Worm (Caenorhabditis elegans) whole organism, midembryonic: ENCODE measurements around the gene D2023.6.

Experiments
- T22C8.4 ChIP-seq: fragments of 200-800 bp; sonication (Bioruptor generic); IDR thresholded peaks from 2 replicates; pipeline ENCODE4 v1.3.6; 2022; ENCODE audit warnings: missing genetic modification characterization, missing compliant biosample characterization
- cog-1 ChIP-seq: sonication (generic microtip); optimal IDR thresholded peaks from 2 replicates; lab custom pipeline; 2016; ENCODE audit warnings: missing genetic modification characterization, missing compliant biosample characterization
- flt-1 ChIP-seq: fragments of 200-800 bp; sonication (Bioruptor generic); IDR thresholded peaks from 2 replicates; pipeline ENCODE4 v1.3.6; 2022; ENCODE audit warnings: missing genetic modification characterization, missing compliant biosample characterization
- klf-2 ChIP-seq: fragments of 200-800 bp; sonication (Bioruptor generic); conservative IDR thresholded peaks from 2 replicates; pipeline ENCODE4 v1.3.6; 2022; ENCODE audit warnings: missing genetic modification reagents, missing genetic modification characterization, missing compliant biosample characterization
- med-1 ChIP-seq: sonication (generic microtip); optimal IDR thresholded peaks from 2 replicates; lab custom pipeline; 2017; ENCODE audit warnings: missing genetic modification characterization, mild to moderate bottlenecking, missing compliant biosample characterization, antibody characterized with exemption, missing genetic modification reagents; ENCODE audit not compliant: insufficient read depth
- ref-1 ChIP-seq: fragments of 200-800 bp; sonication (Bioruptor generic); conservative IDR thresholded peaks from 2 replicates; pipeline ENCODE4 v1.3.6; 2022; ENCODE audit warnings: missing genetic modification reagents, missing genetic modification characterization, missing compliant biosample characterization
- tab-1 ChIP-seq: fragments of 200-800 bp; sonication (Bioruptor generic); IDR thresholded peaks from 2 replicates; pipeline ENCODE4 v1.3.6; 2022; ENCODE audit warnings: missing genetic modification characterization, missing compliant biosample characterization
- ztf-23 ChIP-seq: fragments of 200-800 bp; sonication (Bioruptor generic); IDR thresholded peaks from 2 replicates; pipeline ENCODE4 v1.3.6; 2022; ENCODE audit warnings: missing genetic modification reagents, missing genetic modification characterization, missing compliant biosample characterization
- ztf-29 ChIP-seq: fragments of 200-800 bp; sonication (Bioruptor generic); IDR thresholded peaks from 2 replicates; pipeline ENCODE4 v1.3.6; 2022; ENCODE audit warnings: missing genetic modification reagents, missing genetic modification characterization, missing compliant biosample characterization

D2023.6 gene

DNA sequence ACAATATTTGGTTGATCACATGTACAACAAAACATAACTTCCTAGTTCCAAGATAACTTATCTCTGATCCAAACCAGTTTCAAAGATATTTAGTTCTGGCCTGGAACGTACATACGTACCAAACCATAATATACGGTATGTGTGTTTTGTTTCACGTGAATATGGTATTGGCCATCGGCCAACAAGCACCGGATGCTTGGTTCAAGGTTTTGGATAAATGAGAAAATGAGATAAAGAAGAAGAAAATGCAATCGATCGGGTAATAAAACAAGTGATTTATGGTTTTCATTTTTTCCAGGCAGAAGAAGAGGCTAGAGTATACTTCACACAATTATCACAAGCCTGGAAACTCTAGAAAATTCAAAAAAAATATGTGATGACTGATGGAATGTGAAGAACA, 31.8 kb upstream of the D2023.6 start:
- no peak for TF ChIP-seq flt-1 (GFP tag; lab: Robert Waterston, UW)
- no peak for TF ChIP-seq ztf-23 (GFP tag; lab: Robert Waterston, UW)
- no peak for TF ChIP-seq ztf-29 (GFP tag; lab: Robert Waterston, UW)
- TF ChIP-seq ref-1 = no peak
- no peak for TF ChIP-seq klf-2
- no peak for TF ChIP-seq med-1 (GFP tag; lab: Kevin White, UChicago)
- no peak for TF ChIP-seq cog-1 (tag; lab: Kevin White, UChicago)
- TF ChIP-seq T22C8.4 (GFP tag; lab: Robert Waterston, UW) = no peak
- TF ChIP-seq tab-1 = no peak

DNA sequence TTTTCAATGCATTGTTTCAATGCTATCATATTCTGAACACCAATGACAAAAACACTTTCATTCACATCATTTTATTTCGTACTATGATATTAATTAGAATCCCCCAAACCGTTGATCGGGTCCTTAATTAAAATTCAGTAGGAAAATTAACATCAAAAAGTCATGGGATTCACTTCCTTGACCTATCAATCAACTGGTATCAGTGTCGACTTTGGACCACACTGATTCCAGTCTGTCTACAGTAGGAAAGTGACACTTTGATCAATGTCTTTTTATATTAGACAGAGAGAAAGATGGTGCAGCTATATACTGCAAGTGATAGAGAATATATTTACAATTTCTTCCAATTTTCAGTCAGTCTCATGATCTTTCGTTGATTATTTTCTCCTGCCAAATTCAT, 30.8 kb upstream of the D2023.6 start:
- TF ChIP-seq tab-1 = no peak
- TF ChIP-seq ztf-29 (GFP tag; lab: Robert Waterston, UW) = no peak
- TF ChIP-seq flt-1 (GFP tag; lab: Robert Waterston, UW) = no peak
- TF ChIP-seq ztf-23 (GFP tag; lab: Robert Waterston, UW) = no peak
- no peak for TF ChIP-seq T22C8.4 (GFP tag; lab: Robert Waterston, UW)

DNA sequence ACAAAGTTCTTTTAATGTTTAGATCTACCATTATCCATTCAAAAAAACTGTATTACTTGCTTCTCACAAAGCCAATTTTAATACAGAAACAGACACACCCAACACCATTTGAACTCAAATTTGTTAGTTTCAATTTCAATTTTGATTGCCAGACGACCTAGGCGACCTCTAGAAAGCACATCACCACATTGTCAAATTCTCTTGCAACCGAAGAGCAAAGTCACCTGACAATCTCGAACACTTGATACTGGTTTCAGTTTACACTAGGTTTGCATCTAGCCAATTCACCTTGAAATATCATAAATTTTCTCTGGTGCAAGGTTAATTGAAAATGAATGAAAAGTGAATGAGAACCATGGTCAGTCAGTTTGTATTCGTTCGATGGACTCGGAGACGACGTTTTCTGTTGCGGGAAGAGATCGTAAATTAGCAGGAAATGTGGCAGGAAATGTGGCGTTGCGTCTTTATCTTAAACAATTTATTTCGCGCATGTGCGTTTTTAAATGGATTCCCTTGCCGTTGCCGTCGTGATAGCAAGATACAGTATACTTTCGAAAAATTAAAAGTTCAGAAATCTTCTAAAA, 29.8 kb upstream of the D2023.6 start:
- TF ChIP-seq ztf-29 (GFP tag; lab: Robert Waterston, UW) (no peak), flt-1 (GFP tag; lab: Robert Waterston, UW) (no peak), ztf-23 (GFP tag; lab: Robert Waterston, UW) (no peak), tab-1 (no peak), T22C8.4 (GFP tag; lab: Robert Waterston, UW) (no peak), klf-2 (no peak), cog-1 (tag; lab: Kevin White, UChicago) (no peak), med-1 (GFP tag; lab: Kevin White, UChicago) (no peak), ref-1 (no peak)

DNA sequence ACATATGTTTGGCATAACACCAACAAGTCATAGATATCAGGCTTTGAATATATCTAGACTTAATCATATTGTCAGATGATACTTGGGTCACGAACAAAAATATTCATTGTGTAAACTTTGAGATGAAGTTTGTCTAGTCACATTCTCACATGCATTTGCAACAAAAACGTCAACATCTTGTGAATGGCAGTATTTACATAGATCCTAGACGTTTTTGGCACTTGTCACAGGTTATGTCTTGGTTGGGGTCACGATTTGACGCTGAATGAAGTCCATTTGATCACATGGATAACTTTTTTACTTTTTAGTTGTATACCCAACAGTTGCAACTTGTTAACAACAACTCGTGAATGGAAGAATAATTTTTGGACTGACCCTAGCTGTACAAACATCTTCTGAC, 28.8 kb upstream of the D2023.6 start:
- no peak for TF ChIP-seq ztf-23 (GFP tag; lab: Robert Waterston, UW)
- TF ChIP-seq ztf-29 (GFP tag; lab: Robert Waterston, UW) = no peak
- no peak for TF ChIP-seq ref-1
- no peak for TF ChIP-seq flt-1 (GFP tag; lab: Robert Waterston, UW)
- no peak for TF ChIP-seq klf-2
- no peak for TF ChIP-seq T22C8.4 (GFP tag; lab: Robert Waterston, UW)
- no peak for TF ChIP-seq med-1 (GFP tag; lab: Kevin White, UChicago)
- no peak for TF ChIP-seq cog-1 (tag; lab: Kevin White, UChicago)
- no peak for TF ChIP-seq tab-1

DNA sequence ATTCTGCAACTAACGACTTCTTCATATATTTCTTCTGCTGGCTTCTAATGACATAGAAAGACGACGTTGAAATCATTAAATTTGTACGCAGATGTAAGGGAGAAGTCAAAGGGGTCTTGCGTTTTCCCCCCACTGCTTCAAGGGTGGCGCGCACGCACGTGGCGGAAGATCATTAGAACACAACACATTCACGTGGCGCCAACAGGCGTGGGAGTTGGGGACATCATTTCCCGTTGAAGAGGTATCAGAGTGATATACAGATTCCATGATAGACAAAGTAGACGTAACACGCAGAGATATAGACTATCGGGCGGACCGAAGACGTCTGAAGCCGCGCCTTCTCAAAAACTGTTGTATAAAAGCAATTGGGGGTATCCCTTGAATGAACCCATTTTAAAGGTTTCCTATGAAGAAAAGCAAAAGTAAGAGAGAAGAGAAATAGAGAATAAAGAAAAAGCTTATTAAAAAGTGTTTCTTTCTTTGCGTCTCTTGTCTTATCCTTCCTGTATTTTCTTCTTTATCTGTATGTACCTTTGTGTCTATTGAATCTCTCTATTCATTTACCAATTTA, 27.8 kb upstream of the D2023.6 start:
- TF ChIP-seq ztf-29 (GFP tag; lab: Robert Waterston, UW) (no peak), T22C8.4 (GFP tag; lab: Robert Waterston, UW) (no peak), cog-1 (tag; lab: Kevin White, UChicago) (no peak), flt-1 (GFP tag; lab: Robert Waterston, UW) (no peak), ref-1 (no peak), ztf-23 (GFP tag; lab: Robert Waterston, UW) (no peak), tab-1 (no peak), med-1 (GFP tag; lab: Kevin White, UChicago) (no peak), klf-2 (no peak)

DNA sequence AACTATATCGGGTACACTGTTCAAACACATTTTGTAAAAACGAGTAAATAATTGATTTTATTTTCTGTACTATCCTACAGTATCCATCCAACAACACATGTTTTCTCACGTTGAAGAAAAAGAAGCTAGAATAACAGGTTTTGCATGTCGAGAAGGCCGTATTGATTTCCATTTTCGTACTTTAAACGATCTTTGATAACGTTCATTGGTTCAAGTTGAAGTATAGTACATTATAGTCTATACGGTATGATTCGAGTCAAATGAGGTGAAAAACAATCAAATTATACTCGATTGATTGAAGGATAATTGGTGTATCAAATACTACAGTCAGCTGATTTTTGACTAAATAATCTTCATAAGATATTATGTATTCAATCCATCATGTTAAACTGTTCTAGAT, 26.7 kb upstream of the D2023.6 start:
- TF ChIP-seq ztf-29 (GFP tag; lab: Robert Waterston, UW) = no peak
- no peak for TF ChIP-seq tab-1
- no peak for TF ChIP-seq T22C8.4 (GFP tag; lab: Robert Waterston, UW)
- TF ChIP-seq klf-2 = no peak
- no peak for TF ChIP-seq cog-1 (tag; lab: Kevin White, UChicago)
- no peak for TF ChIP-seq flt-1 (GFP tag; lab: Robert Waterston, UW)
- no peak for TF ChIP-seq ref-1
- TF ChIP-seq med-1 (GFP tag; lab: Kevin White, UChicago) = no peak
- no peak for TF ChIP-seq ztf-23 (GFP tag; lab: Robert Waterston, UW)

DNA sequence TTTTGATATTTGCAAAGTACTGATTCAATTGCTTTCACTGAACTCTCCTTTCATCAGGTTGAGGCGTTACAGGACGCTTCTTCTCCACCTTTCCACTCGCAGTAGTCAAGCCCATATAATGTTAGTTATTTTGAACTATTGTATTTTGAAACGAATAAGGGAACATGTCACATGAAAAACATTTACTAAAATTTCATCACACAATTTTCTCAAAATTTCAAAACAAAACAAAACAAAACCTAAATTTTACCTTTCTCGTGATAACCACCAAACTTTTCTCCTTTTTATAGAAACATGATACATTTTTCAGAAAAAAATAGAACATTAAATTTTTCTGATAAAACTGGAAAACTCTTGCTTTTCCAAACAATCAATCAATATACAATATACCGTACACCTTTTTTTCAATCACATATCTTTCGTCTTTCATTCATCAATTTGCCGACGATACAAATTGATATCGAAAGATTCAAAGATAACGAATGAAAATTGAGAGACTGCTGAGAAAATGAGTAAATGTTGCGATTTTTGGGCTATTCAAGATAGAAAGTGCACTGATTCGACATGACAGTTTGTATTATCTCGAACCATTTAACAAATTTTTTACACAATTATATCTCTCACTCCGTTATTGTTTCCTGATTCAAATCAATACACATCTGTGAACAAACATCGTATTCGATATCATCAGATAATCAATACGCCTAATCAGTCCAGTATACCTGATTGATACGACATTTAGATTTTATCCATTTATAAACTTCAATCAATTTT, 25.9 kb upstream of the D2023.6 start:
- no peak for TF ChIP-seq ztf-23 (GFP tag; lab: Robert Waterston, UW)
- TF ChIP-seq tab-1 = no peak
- no peak for TF ChIP-seq T22C8.4 (GFP tag; lab: Robert Waterston, UW)
- TF ChIP-seq klf-2 = no peak
- TF ChIP-seq ref-1 = no peak
- TF ChIP-seq cog-1 (tag; lab: Kevin White, UChicago) = no peak
- no peak for TF ChIP-seq med-1 (GFP tag; lab: Kevin White, UChicago)
- TF ChIP-seq ztf-29 (GFP tag; lab: Robert Waterston, UW) = no peak
- TF ChIP-seq flt-1 (GFP tag; lab: Robert Waterston, UW) = no peak

DNA sequence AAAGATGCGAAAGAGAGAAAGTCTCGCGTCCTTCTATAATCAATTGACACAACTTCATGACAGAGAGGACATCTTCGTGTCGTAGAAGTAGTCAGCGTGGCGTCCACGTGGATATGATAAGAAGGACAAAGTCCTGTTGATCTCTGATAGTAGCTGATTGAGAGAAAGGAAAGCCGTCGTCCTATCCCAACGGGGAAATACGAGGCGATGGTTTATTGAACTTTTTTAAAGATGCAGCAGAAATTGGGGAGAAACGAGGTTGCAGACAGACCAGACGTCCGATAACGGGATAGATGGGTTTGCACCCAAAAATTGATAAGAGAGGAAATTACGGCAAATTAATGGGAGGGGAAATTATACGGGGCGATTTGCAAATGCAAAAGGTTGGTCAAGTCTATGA, 24.6 kb upstream of the D2023.6 start:
- TF ChIP-seq T22C8.4 (GFP tag; lab: Robert Waterston, UW) (no peak), med-1 (GFP tag; lab: Kevin White, UChicago) (no peak), cog-1 (tag; lab: Kevin White, UChicago) (no peak), ztf-29 (GFP tag; lab: Robert Waterston, UW) (no peak), klf-2 (no peak)

DNA sequence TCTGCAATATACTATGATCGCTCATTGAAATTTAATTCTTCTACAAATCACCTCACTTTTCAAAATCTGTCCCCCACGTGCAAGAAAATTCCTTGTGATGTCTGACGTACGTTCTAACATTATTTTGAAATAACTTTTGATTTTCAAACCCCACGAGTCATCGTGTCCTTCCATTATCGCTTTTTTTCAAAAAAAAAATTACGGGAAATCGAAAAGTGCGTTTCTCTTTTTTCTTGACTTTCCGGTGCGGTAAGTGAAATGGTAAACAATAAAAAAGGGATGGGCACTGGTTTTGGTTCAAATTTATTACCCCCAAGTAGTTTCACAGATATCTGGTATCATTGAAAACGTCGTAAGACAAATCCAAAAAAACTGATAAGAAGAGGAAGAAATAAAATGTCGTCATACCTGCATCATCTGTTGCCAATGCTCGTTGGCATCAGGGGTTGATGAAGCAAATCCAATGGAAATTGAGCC, 23.6 kb upstream of the D2023.6 start:
- TF ChIP-seq tab-1 (no peak), klf-2 (no peak), ztf-29 (GFP tag; lab: Robert Waterston, UW) (no peak)
